Worm (Caenorhabditis elegans) whole organism, midembryonic: ENCODE results near the gene srj-11.

Source experiments
- T22C8.4 ChIP-seq: fragments of 200-800 bp; sonication (Bioruptor generic); IDR thresholded peaks from 2 replicates; pipeline ENCODE4 v1.3.6; 2022; ENCODE audit warnings: missing genetic modification characterization, missing compliant biosample characterization
- cog-1 ChIP-seq: sonication (generic microtip); optimal IDR thresholded peaks from 2 replicates; lab custom pipeline; 2016; ENCODE audit warnings: missing genetic modification characterization, missing compliant biosample characterization
- flt-1 ChIP-seq: fragments of 200-800 bp; sonication (Bioruptor generic); IDR thresholded peaks from 2 replicates; pipeline ENCODE4 v1.3.6; 2022; ENCODE audit warnings: missing genetic modification characterization, missing compliant biosample characterization
- klf-2 ChIP-seq: fragments of 200-800 bp; sonication (Bioruptor generic); conservative IDR thresholded peaks from 2 replicates; pipeline ENCODE4 v1.3.6; 2022; ENCODE audit warnings: missing genetic modification reagents, missing genetic modification characterization, missing compliant biosample characterization
- med-1 ChIP-seq: sonication (generic microtip); optimal IDR thresholded peaks from 2 replicates; lab custom pipeline; 2017; ENCODE audit warnings: missing genetic modification characterization, mild to moderate bottlenecking, missing compliant biosample characterization, antibody characterized with exemption, missing genetic modification reagents; ENCODE audit not compliant: insufficient read depth
- ref-1 ChIP-seq: fragments of 200-800 bp; sonication (Bioruptor generic); conservative IDR thresholded peaks from 2 replicates; pipeline ENCODE4 v1.3.6; 2022; ENCODE audit warnings: missing genetic modification reagents, missing genetic modification characterization, missing compliant biosample characterization
- tab-1 ChIP-seq: fragments of 200-800 bp; sonication (Bioruptor generic); IDR thresholded peaks from 2 replicates; pipeline ENCODE4 v1.3.6; 2022; ENCODE audit warnings: missing genetic modification characterization, missing compliant biosample characterization
- ztf-23 ChIP-seq: fragments of 200-800 bp; sonication (Bioruptor generic); IDR thresholded peaks from 2 replicates; pipeline ENCODE4 v1.3.6; 2022; ENCODE audit warnings: missing genetic modification reagents, missing genetic modification characterization, missing compliant biosample characterization
- ztf-29 ChIP-seq: fragments of 200-800 bp; sonication (Bioruptor generic); IDR thresholded peaks from 2 replicates; pipeline ENCODE4 v1.3.6; 2022; ENCODE audit warnings: missing genetic modification reagents, missing genetic modification characterization, missing compliant biosample characterization

Gene srj-11

DNA sequence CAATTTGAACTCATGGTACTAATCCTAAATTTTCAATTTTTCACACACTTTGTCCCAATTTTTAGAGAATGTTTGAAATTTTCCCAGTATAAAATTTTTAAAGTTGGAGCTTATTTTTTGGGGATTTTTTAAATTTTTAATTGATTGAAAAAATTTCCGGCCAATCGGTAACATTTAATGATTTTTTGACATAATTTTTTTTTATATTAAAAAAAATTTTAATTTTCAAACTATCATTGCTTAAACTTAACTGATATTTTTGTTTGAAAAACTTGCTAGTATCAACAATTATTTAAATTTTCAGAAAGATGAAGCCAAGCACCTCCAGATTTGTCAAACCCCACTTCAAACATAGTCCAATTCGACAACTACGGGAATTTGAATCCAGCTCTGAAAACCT is 16.1 kb downstream of the srj-11 start, which contains the start of gene T28A11.22:
TSS of gene T28A11.22 (plus strand) at position 301 of the 400 bp plus-strand sequence.
- no peak for TF ChIP-seq ztf-23 (GFP tag; lab: Robert Waterston, UW)
- no peak for TF ChIP-seq klf-2
- no peak for TF ChIP-seq T22C8.4 (GFP tag; lab: Robert Waterston, UW)
- no peak for TF ChIP-seq cog-1 (tag; lab: Kevin White, UChicago)
- no peak for TF ChIP-seq med-1 (GFP tag; lab: Kevin White, UChicago)
- TF ChIP-seq ref-1 (GFP tag; lab: Robert Waterston, UW), result no peak
- no peak for TF ChIP-seq ztf-29
- no peak for TF ChIP-seq flt-1
- TF ChIP-seq tab-1, result no peak

DNA sequence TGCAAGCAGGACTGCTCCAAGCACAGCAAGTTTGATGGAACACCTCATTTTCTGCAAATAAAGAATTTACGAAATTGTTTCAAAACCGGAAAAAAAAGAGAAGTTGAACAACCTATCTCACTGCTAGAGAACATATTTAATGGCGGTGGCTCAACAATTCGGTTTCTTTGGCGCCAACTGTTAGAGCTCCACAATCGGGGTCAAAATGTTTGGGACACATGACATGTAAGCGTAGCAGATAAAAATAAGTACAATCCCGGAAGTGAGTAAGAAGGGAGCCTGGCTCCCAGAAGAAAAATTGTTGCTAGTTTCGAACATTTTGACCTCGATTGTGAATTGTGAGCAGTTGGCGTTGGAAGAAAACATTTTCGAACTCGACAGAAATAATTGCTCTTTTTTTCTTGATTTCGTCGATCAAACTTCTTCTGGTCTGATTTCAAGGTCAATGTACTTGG is 18.0 kb downstream of the srj-11 start, which contains the start of gene T28A11.16:
TSS of gene T28A11.16 (minus strand) at position 51 of the 455 bp plus-strand sequence.
- TF ChIP-seq ztf-23 (GFP tag; lab: Robert Waterston, UW) (no peak), tab-1 (no peak), flt-1 (no peak), T22C8.4 (GFP tag; lab: Robert Waterston, UW) (no peak), ref-1 (GFP tag; lab: Robert Waterston, UW) (no peak), klf-2 (no peak), med-1 (GFP tag; lab: Kevin White, UChicago) (no peak), ztf-29 (no peak), cog-1 (tag; lab: Kevin White, UChicago) (no peak)

DNA sequence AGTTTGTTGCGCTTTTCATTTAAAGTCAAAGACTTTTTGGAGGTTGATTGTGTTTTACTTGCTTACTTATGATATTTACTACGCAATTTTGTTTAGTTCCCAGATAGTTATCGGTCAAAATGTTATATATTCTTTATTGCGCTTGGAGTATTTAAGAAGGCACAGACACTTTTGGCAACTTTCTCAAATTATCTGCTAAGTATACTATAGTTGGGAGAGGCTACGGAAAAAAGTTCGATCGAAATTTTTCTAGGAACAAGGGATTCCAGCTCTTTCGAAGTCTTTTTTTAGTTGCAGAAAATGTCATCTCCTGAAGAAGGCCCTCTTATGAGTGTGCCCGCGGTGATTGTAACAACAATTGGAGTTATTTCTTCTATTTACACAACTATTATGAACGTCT is 18.9 kb downstream of the srj-11 start, which contains the start of gene srbc-5:
TSS of gene srbc-5 (plus strand) at position 301 of the 400 bp plus-strand sequence.
- no peak for TF ChIP-seq T22C8.4 (GFP tag; lab: Robert Waterston, UW)
- TF ChIP-seq cog-1 (tag; lab: Kevin White, UChicago), result no peak
- TF ChIP-seq klf-2, result no peak
- no peak for TF ChIP-seq ref-1 (GFP tag; lab: Robert Waterston, UW)
- no peak for TF ChIP-seq ztf-23 (GFP tag; lab: Robert Waterston, UW)
- no peak for TF ChIP-seq med-1 (GFP tag; lab: Kevin White, UChicago)
- no peak for TF ChIP-seq ztf-29
- TF ChIP-seq flt-1, result no peak
- no peak for TF ChIP-seq tab-1

DNA sequence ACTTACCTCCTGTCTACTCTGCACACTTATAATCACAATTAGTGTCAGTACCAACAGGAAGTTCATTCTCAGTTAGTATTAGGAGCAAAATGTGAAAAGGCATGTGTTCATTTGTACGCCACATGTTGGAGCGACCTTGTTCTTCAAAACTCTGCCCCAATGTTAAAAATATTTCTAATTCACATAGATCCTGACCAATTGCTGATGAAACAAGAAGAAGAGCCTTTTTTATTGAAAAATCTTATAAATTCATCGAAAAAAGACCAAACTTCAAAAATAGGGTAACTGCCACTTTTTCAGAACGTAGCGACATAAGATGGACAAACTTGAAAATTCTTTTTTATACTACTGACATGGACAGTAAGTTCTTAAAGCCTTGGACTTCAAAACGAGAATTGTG is 25.0 kb downstream of the srj-11 start, which contains the start of gene T28A11.17:
TSS of gene T28A11.17 (minus strand) at position 101 of the 400 bp plus-strand sequence.
- TF ChIP-seq T22C8.4 (GFP tag; lab: Robert Waterston, UW) (no peak), flt-1 (no peak)

DNA sequence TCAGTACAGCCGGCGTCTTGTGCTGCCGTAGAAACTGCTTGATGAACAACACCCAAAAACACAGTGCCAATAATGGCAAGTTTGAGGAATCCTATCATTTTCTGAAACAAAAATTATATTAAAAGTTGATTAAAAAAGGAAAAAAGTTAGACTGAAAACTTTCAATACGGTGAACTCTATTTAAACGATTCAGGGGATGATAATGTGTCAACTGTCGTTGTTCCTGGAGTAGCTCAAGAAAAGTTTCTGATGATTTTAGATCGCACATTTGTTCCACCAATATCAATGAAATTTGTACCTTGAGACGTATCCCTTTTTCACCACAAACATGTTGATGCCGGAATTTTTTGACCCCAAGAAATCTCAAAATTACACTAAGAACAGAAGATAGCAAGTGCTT is 26.7 kb downstream of the srj-11 start, which contains the start of gene T28A11.18:
TSS of gene T28A11.18 (minus strand) at position 101 of the 400 bp plus-strand sequence.
- TF ChIP-seq ztf-23 (GFP tag; lab: Robert Waterston, UW), result no peak
- no peak for TF ChIP-seq flt-1
- TF ChIP-seq ztf-29, result no peak
- TF ChIP-seq cog-1 (tag; lab: Kevin White, UChicago), result no peak
- no peak for TF ChIP-seq med-1 (GFP tag; lab: Kevin White, UChicago)
- TF ChIP-seq T22C8.4 (GFP tag; lab: Robert Waterston, UW), result no peak
- no peak for TF ChIP-seq ref-1 (GFP tag; lab: Robert Waterston, UW)
- TF ChIP-seq tab-1, result no peak
- no peak for TF ChIP-seq klf-2

DNA sequence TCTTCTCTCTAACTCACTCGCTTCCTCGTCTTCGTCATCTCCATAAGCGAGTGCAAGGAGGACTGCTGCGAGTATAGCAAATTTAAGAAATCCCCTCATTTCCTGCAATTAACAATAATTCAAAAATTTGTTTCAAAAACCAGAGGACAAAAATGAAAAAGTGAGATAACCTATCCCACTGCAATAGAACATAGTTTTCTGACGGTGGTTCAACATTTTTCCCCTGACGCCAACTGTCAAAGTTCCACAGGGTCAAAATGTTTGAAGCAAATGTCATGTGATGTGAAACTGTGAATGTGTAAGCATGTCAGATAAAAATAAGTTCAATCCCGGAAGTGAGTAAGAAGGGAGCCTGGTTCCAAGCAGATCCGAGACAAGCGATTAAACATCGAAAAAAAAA is 28.2 kb downstream of the srj-11 start, which contains the start of gene T28A11.19:
TSS of gene T28A11.19 (minus strand) at position 108 of the 400 bp plus-strand sequence.
- no peak for TF ChIP-seq med-1 (GFP tag; lab: Kevin White, UChicago)
- no peak for TF ChIP-seq ref-1 (GFP tag; lab: Robert Waterston, UW)
- no peak for TF ChIP-seq tab-1
- TF ChIP-seq klf-2, result no peak
- no peak for TF ChIP-seq ztf-29
- TF ChIP-seq T22C8.4 (GFP tag; lab: Robert Waterston, UW), result no peak
- TF ChIP-seq ztf-23 (GFP tag; lab: Robert Waterston, UW), result no peak
- TF ChIP-seq cog-1 (tag; lab: Kevin White, UChicago), result no peak
- no peak for TF ChIP-seq flt-1

DNA sequence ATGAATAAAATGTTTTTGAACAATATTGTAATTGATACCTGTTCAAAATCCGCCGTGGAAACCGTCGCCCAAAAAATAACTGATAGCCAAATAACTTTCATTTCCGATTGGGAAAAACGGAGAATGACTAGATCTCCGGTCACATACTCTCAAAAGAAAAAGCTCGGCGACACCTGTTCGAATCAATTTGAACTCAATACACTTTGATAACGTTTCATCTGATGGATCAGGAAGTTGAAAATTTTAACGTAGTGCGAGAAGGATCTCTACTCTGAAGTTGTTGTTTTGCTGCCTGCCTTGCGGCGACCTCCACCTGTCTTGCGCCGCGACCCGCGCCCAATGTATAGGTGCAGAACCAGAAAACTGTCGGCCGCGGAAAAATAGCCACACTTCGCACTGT is 31.9 kb downstream of the srj-11 start, which contains the start of gene T28A11.20:
TSS of gene T28A11.20 (minus strand) at position 101 of the 400 bp plus-strand sequence.
- TF ChIP-seq ref-1 (GFP tag; lab: Robert Waterston, UW) (no peak), T22C8.4 (GFP tag; lab: Robert Waterston, UW) (no peak), flt-1 (no peak), tab-1 (no peak), klf-2 (no peak), ztf-29 (no peak), med-1 (GFP tag; lab: Kevin White, UChicago) (no peak), cog-1 (tag; lab: Kevin White, UChicago) (no peak), ztf-23 (GFP tag; lab: Robert Waterston, UW) (no peak)

DNA sequence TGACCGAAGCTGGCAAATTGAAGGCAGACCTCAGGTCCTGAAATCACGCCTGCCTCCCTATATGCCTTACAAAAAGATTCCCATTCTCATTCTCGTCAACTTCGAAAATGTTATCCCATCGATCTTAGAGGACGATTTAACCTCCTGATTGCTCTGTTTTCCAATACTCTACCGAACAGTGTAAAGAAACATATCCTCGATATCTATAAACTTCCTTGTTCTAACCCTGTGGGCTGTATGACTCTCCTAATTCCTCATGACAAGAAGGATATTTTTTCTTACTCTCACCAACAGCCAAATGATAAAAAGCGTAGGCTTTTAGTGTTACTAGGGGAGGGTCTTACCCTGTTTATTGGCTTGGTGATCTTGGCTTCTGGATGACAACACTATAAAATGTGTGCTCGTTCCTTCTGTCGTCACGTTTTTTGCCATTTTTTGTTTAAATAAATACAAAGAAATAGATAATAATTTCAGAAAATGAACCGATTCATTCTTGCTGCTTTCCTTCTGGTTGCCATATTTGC is 32.4 kb downstream of the srj-11 start, which contains the start of gene T28A11.4:
TSS of gene T28A11.4 (plus strand) at position 474 of the 524 bp plus-strand sequence.
- TF ChIP-seq cog-1 (tag; lab: Kevin White, UChicago) (no peak), T22C8.4 (GFP tag; lab: Robert Waterston, UW) (no peak), ztf-23 (GFP tag; lab: Robert Waterston, UW) (no peak), klf-2 (no peak), ref-1 (GFP tag; lab: Robert Waterston, UW) (no peak), med-1 (GFP tag; lab: Kevin White, UChicago) (no peak), tab-1 (no peak)

DNA sequence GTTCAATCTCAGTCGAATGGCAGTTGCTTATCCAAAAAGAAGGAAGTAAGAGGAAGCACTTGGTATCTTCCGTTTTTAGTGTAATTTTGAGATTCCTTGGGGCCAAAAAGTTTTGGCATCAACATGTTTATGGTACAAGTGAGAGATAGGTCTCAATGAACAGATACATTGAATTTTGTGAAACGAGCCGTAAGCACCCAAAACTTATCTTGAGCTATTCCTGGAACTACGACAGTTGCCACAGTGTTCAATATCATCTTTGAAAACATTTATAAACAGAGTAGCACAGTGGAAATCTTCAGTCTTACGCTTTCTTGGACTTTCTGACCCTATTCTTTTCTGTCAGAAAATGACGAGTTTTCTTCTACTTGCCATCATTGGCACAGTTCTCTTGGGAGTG is 33.8 kb downstream of the srj-11 start, which contains the start of gene T28A11.3:
TSS of gene T28A11.3 (plus strand) at position 301 of the 400 bp plus-strand sequence.
- no peak for TF ChIP-seq klf-2
- no peak for TF ChIP-seq cog-1 (tag; lab: Kevin White, UChicago)
- no peak for TF ChIP-seq med-1 (GFP tag; lab: Kevin White, UChicago)
- TF ChIP-seq ztf-29, result no peak
- no peak for TF ChIP-seq ztf-23 (GFP tag; lab: Robert Waterston, UW)
- no peak for TF ChIP-seq tab-1
- no peak for TF ChIP-seq flt-1
- TF ChIP-seq ref-1 (GFP tag; lab: Robert Waterston, UW), result no peak
- TF ChIP-seq T22C8.4 (GFP tag; lab: Robert Waterston, UW), result no peak
